Worm (Caenorhabditis elegans): ENCODE results near the gene twk-31.

- no peak for TF ChIP-seq nhr-11 (tag; optimal IDR thresholded peaks at IDR 0.05)
- no peak for TF ChIP-seq hlh-6 (tag; optimal IDR thresholded peaks at IDR 0.05)
- no peak for TF ChIP-seq pha-2 (tag; optimal IDR thresholded peaks at IDR 0.05)
- no peak for TF ChIP-seq elt-4 (tag; optimal IDR thresholded peaks at IDR 0.05)
- no peak for TF ChIP-seq dve-1 (tag; optimal IDR thresholded peaks at IDR 0.05)
- no peak for TF ChIP-seq ceh-30 (tag; optimal IDR thresholded peaks at IDR 0.05)
- no peak for TF ChIP-seq pha-4 (tag; optimal IDR thresholded peaks at IDR 0.05)
These were observed 5.4 kb upstream of the twk-31 start, which contains the start of gene Y47D3B.4 for ce11 chrIII:11405049-11405448.
